Worm (Caenorhabditis elegans) whole organism, young adult: Measurements from ENCODE around the gene F13D2.1.

Experiments
- Y95B8A.8 ChIP-seq: fragments of 200-800 bp; sonication (Bioruptor generic); IDR thresholded peaks from 2 replicates; pipeline ENCODE4 v1.3.6; 2022; ENCODE audit warnings: missing genetic modification reagents, missing genetic modification characterization, missing compliant biosample characterization
- ZK185.1 ChIP-seq: sonication (generic microtip); optimal IDR thresholded peaks from 2 replicates; lab custom pipeline; 2016; ENCODE audit warnings: mild to moderate bottlenecking, missing genetic modification characterization, missing compliant biosample characterization; ENCODE audit not compliant: poor library complexity, severe bottlenecking
- ama-1 ChIP-seq, 3 experiments: fragments of 150-350 bp in 1 of 3; sonication (generic microtip) in 2 of 3; optimal IDR thresholded peaks; 2 replicates each; lab custom pipeline; 2014 to 2018; ENCODE audit warnings: missing biosample characterization in 2 of 3, missing genetic modification characterization in 2 of 3, missing genetic modification reagents in 2 of 3
- sptf-2 ChIP-seq: fragments of 200-800 bp; sonication (Bioruptor generic); optimal IDR thresholded peaks from 2 replicates; lab custom pipeline; 2018; ENCODE audit warnings: mild to moderate bottlenecking, missing genetic modification characterization, missing compliant biosample characterization
- unc-62 ChIP-seq: fragments of 150-350 bp; optimal IDR thresholded peaks from 2 replicates; lab custom pipeline; 2014; ENCODE audit warnings: missing biosample characterization, missing genetic modification reagents, missing genetic modification characterization

DNA sequence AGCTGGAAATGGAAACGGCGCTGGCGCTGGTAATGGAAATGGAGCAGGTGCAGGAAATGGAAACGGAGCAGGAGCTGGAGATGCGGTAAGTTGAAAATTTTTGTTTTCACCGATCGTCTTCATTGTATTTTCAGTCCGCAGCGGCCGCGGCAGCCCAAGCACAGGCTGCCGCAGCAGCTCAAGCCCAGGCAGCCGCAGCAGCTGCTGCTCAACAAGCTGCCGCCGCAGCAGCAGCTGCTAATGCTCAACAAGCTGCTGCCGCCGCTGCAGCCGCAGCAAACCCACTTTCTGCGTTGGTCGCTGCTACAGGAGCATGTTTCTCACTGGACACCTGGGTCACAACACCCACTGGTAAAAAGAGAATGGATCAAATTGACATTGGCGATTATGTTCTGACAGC lies 75.0 kb downstream of the F13D2.1 start:
- no peak for TF ChIP-seq Y95B8A.8 (GFP tag; lab: Robert Waterston, UW)
- TF ChIP-seq sptf-2 (GFP tag; lab: Kevin White, UChicago), result no peak
- no peak for TF ChIP-seq unc-62 (GFP tag; lab: Kevin White, UChicago)
- no peak for TF ChIP-seq ama-1 (optimal IDR thresholded peaks at IDR 0.05; lab: Kevin White, UChicago)
- TF ChIP-seq ama-1 (GFP tag; optimal IDR thresholded peaks at IDR 0.05; lab: Kevin White, UChicago), result no peak
- no peak for TF ChIP-seq ZK185.1 (tag; lab: Kevin White, UChicago)
